Fruit fly (Drosophila melanogaster) whole organism, embryonic: ENCODE measurements around the gene CARPB.

Experiments
- B-H2 ChIP-seq: fragments of 200-800 bp; sonication (Bioruptor generic); optimal IDR thresholded peaks from 2 replicates; lab custom pipeline; 2018; ENCODE audit warnings: missing biosample characterization, mild to moderate bottlenecking, missing genetic modification characterization
- BEAF-32 ChIP-seq: fragments of 200-800 bp; sonication (Bioruptor generic); optimal IDR thresholded peaks from 3 replicates; lab custom pipeline; 2017; ENCODE audit warnings: missing biosample characterization, missing genetic modification characterization, mild to moderate bottlenecking, moderate library complexity, missing genetic modification reagents
- BtbVII ChIP-seq: fragments of 200-800 bp; sonication (Bioruptor generic); optimal IDR thresholded peaks from 3 replicates; lab custom pipeline; 2017; ENCODE audit warnings: missing biosample characterization, mild to moderate bottlenecking, missing genetic modification characterization
- CG1024 ChIP-seq: fragments of 200-800 bp; sonication (Bioruptor generic); IDR thresholded peaks from 2 replicates; pipeline ENCODE4 v1.3.6; 2022; ENCODE audit warnings: missing biosample characterization, missing genetic modification characterization
- CG10274 ChIP-seq: fragments of 200-800 bp; sonication (Bioruptor generic); optimal IDR thresholded peaks from 3 replicates; lab custom pipeline; 2017; ENCODE audit warnings: missing biosample characterization, mild to moderate bottlenecking, missing genetic modification characterization
- CG10321 ChIP-seq: fragments of 200-800 bp; sonication (Bioruptor generic); IDR thresholded peaks from 2 replicates; pipeline ENCODE4 v1.3.6; 2022; ENCODE audit warnings: missing biosample characterization, missing genetic modification characterization
- CG12659 ChIP-seq: fragments of 200-800 bp; sonication (Bioruptor generic); optimal IDR thresholded peaks from 3 replicates; lab custom pipeline; 2017; ENCODE audit warnings: mild to moderate bottlenecking, missing biosample characterization, missing genetic modification reagents, missing genetic modification characterization
- CG13894 ChIP-seq: fragments of 200-800 bp; sonication (Bioruptor generic); optimal IDR thresholded peaks from 3 replicates; lab custom pipeline; 2018; ENCODE audit warnings: missing biosample characterization, mild to moderate bottlenecking, missing genetic modification characterization, moderate library complexity
- CG14860 ChIP-seq: fragments of 200-800 bp; sonication (Bioruptor generic); IDR thresholded peaks from 3 replicates; pipeline ENCODE4 v1.3.6; 2022; ENCODE audit warnings: missing biosample characterization, missing genetic modification characterization; ENCODE audit not compliant: partially characterized antibody
- CG15011 ChIP-seq: fragments of 200-800 bp; sonication (Bioruptor generic); optimal IDR thresholded peaks from 3 replicates; lab custom pipeline; 2018; ENCODE audit warnings: missing biosample characterization, mild to moderate bottlenecking, missing genetic modification characterization
- CG15601 ChIP-seq: fragments of 200-800 bp; sonication (Bioruptor generic); optimal IDR thresholded peaks from 3 replicates; lab custom pipeline; 2019; ENCODE audit warnings: missing biosample characterization, mild to moderate bottlenecking, missing genetic modification characterization, moderate library complexity
- CG17385 ChIP-seq: fragments of 200-800 bp; sonication (Bioruptor generic); optimal IDR thresholded peaks from 3 replicates; lab custom pipeline; 2018; ENCODE audit warnings: missing biosample characterization, mild to moderate bottlenecking, missing genetic modification characterization
- CG17802 ChIP-seq: fragments of 200-800 bp; sonication (Bioruptor generic); optimal IDR thresholded peaks from 2 replicates; lab custom pipeline; 2018; ENCODE audit warnings: missing biosample characterization, mild to moderate bottlenecking, missing genetic modification characterization, moderate library complexity
- CG18011 ChIP-seq: fragments of 200-800 bp; sonication (Bioruptor generic); optimal IDR thresholded peaks from 2 replicates; lab custom pipeline; 2017; ENCODE audit warnings: missing biosample characterization, missing genetic modification characterization, mild to moderate bottlenecking, moderate library complexity, missing genotype
- CG1832 ChIP-seq: fragments of 200-800 bp; sonication (Bioruptor generic); optimal IDR thresholded peaks from 2 replicates; lab custom pipeline; 2017; ENCODE audit warnings: missing biosample characterization, mild to moderate bottlenecking, missing genetic modification characterization, inconsistent platforms
- CG2202 ChIP-seq: fragments of 200-800 bp; sonication (Bioruptor generic); optimal IDR thresholded peaks from 2 replicates; lab custom pipeline; 2018; ENCODE audit warnings: missing biosample characterization, mild to moderate bottlenecking, missing genetic modification characterization
- CG2875 ChIP-seq: fragments of 200-800 bp; sonication (Bioruptor generic); optimal IDR thresholded peaks from 2 replicates; lab custom pipeline; 2017; ENCODE audit warnings: missing biosample characterization, mild to moderate bottlenecking, missing genetic modification characterization, missing genetic modification reagents
- CG31441 ChIP-seq: fragments of 200-800 bp; sonication (Bioruptor generic); IDR thresholded peaks from 2 replicates; pipeline ENCODE4 v1.3.6; 2022; ENCODE audit warnings: missing biosample characterization, missing genetic modification characterization
- CG4328 ChIP-seq: fragments of 200-800 bp; sonication (Bioruptor generic); optimal IDR thresholded peaks from 3 replicates; lab custom pipeline; 2017; ENCODE audit warnings: missing biosample characterization, missing genetic modification reagents, missing genetic modification characterization
- CG7786 ChIP-seq: fragments of 200-800 bp; sonication (Bioruptor generic); optimal IDR thresholded peaks from 2 replicates; lab custom pipeline; 2016; ENCODE audit warnings: missing biosample characterization, missing genetic modification characterization
- CG8944 ChIP-seq: fragments of 200-800 bp; sonication (Bioruptor generic); optimal IDR thresholded peaks from 3 replicates; lab custom pipeline; 2016; ENCODE audit warnings: missing biosample characterization, missing genetic modification characterization
- CG9876 ChIP-seq: fragments of 200-800 bp; sonication (Bioruptor generic); optimal IDR thresholded peaks from 2 replicates; lab custom pipeline; 2016; ENCODE audit warnings: missing biosample characterization, missing genetic modification characterization
- Fer2 ChIP-seq: fragments of 200-800 bp; sonication (Bioruptor generic); optimal IDR thresholded peaks from 2 replicates; lab custom pipeline; 2018; ENCODE audit warnings: missing biosample characterization, mild to moderate bottlenecking, missing genetic modification characterization, moderate library complexity
- Kr ChIP-seq: fragments of 200-800 bp; sonication (Bioruptor generic); optimal IDR thresholded peaks from 2 replicates; lab custom pipeline; 2017; ENCODE audit warnings: missing biosample characterization, mild to moderate bottlenecking, missing genetic modification characterization
- Scr ChIP-seq: fragments of 200-800 bp; sonication (Bioruptor generic); IDR thresholded peaks from 2 replicates; pipeline ENCODE4 v1.3.6; 2022; ENCODE audit warnings: missing biosample characterization, missing genetic modification characterization; ENCODE audit not compliant: partially characterized antibody
- TFAM ChIP-seq: fragments of 200-800 bp; sonication (Bioruptor generic); optimal IDR thresholded peaks from 2 replicates; lab custom pipeline; 2017; ENCODE audit warnings: missing biosample characterization, missing genetic modification characterization, inconsistent platforms
- Tbp ChIP-seq: fragments of >200 bp; optimal IDR thresholded peaks from 2 replicates; lab custom pipeline; 2018; ENCODE audit warnings: missing biosample characterization, missing genetic modification characterization
- amos ChIP-seq: fragments of 200-800 bp; sonication (Bioruptor generic); IDR thresholded peaks from 2 replicates; pipeline ENCODE4 v1.3.6; 2022; ENCODE audit warnings: missing biosample characterization, missing genetic modification characterization; ENCODE audit not compliant: partially characterized antibody
- bbx ChIP-seq: fragments of 200-800 bp; sonication (Bioruptor generic); IDR thresholded peaks from 2 replicates; pipeline ENCODE4 v1.3.6; 2022; ENCODE audit warnings: missing biosample characterization, missing genetic modification characterization; ENCODE audit not compliant: partially characterized antibody
- bsh ChIP-seq, 2 experiments: fragments of 200-800 bp; sonication (Bioruptor generic); optimal IDR thresholded peaks; 2 replicates each; lab custom pipeline; 2017 to 2018; ENCODE audit warnings: mild to moderate bottlenecking in 2 of 2, missing biosample characterization in 2 of 2, missing genetic modification characterization in 2 of 2, moderate library complexity in 1 of 2
- caup ChIP-seq: fragments of 200-800 bp; sonication (Bioruptor generic); optimal IDR thresholded peaks from 3 replicates; lab custom pipeline; 2017; ENCODE audit warnings: missing biosample characterization, mild to moderate bottlenecking, missing genetic modification characterization, moderate library complexity; ENCODE audit not compliant: severe bottlenecking
- ci ChIP-seq: fragments of 200-800 bp; sonication (Bioruptor generic); IDR thresholded peaks from 3 replicates; pipeline ENCODE4 v1.3.6; 2022; ENCODE audit warnings: missing biosample characterization, missing genetic modification characterization
- danr ChIP-seq: fragments of 200-800 bp; sonication (Bioruptor generic); IDR thresholded peaks from 2 replicates; pipeline ENCODE4 v1.3.6; 2022; ENCODE audit warnings: missing biosample characterization, missing genetic modification characterization
- fd102C ChIP-seq: fragments of 200-800 bp; sonication (Bioruptor generic); optimal IDR thresholded peaks from 2 replicates; lab custom pipeline; 2018; ENCODE audit warnings: missing biosample characterization, mild to moderate bottlenecking, missing genetic modification characterization, moderate library complexity
- fu2 ChIP-seq: fragments of 200-800 bp; sonication (Bioruptor generic); optimal IDR thresholded peaks from 2 replicates; lab custom pipeline; 2016; ENCODE audit warnings: missing biosample characterization, missing genetic modification characterization
- grn ChIP-seq: fragments of 200-800 bp; sonication (Bioruptor generic); optimal IDR thresholded peaks from 3 replicates; lab custom pipeline; 2017; ENCODE audit warnings: missing biosample characterization, missing genetic modification characterization
- gsb-n ChIP-seq: fragments of 200-800 bp; sonication (Bioruptor generic); optimal IDR thresholded peaks from 3 replicates; lab custom pipeline; 2018; ENCODE audit warnings: missing biosample characterization, mild to moderate bottlenecking, missing genetic modification characterization
- hb ChIP-seq: fragments of 200-800 bp; sonication (Bioruptor generic); IDR thresholded peaks from 3 replicates; pipeline ENCODE4 v1.3.6; 2022; ENCODE audit warnings: missing biosample characterization, missing genetic modification characterization; ENCODE audit not compliant: partially characterized antibody
- hth ChIP-seq: fragments of >200 bp; optimal IDR thresholded peaks from 2 replicates; lab custom pipeline; 2017; ENCODE audit warnings: inconsistent platforms
- ken ChIP-seq: fragments of 200-800 bp; sonication (Bioruptor generic); IDR thresholded peaks from 3 replicates; pipeline ENCODE4 v1.3.6; 2022; ENCODE audit warnings: missing biosample characterization, missing genetic modification characterization
- nerfin-1 ChIP-seq: fragments of 200-800 bp; sonication (Bioruptor generic); optimal IDR thresholded peaks from 3 replicates; lab custom pipeline; 2019; ENCODE audit warnings: missing biosample characterization, mild to moderate bottlenecking, missing genetic modification characterization, moderate library complexity
- nmo ChIP-seq: fragments of 200-800 bp; sonication (Bioruptor generic); optimal IDR thresholded peaks from 2 replicates; lab custom pipeline; 2018; ENCODE audit warnings: missing biosample characterization, mild to moderate bottlenecking, missing genetic modification characterization, moderate library complexity
- oc ChIP-seq: fragments of 200-800 bp; sonication (Bioruptor generic); optimal IDR thresholded peaks from 2 replicates; lab custom pipeline; 2018; ENCODE audit warnings: missing biosample characterization, mild to moderate bottlenecking, missing genetic modification characterization, moderate library complexity
- p53 ChIP-seq: fragments of 200-800 bp; sonication (Bioruptor generic); optimal IDR thresholded peaks from 2 replicates; lab custom pipeline; 2016; ENCODE audit warnings: missing biosample characterization, missing genetic modification characterization
- pb ChIP-seq: fragments of 200-800 bp; sonication (Bioruptor generic); optimal IDR thresholded peaks from 3 replicates; lab custom pipeline; 2016; ENCODE audit warnings: missing biosample characterization, missing genetic modification characterization
- sob ChIP-seq: fragments of 200-800 bp; sonication (Bioruptor generic); IDR thresholded peaks from 2 replicates; pipeline ENCODE4 v1.3.6; 2022; ENCODE audit warnings: missing biosample characterization, missing genetic modification characterization
- tgo ChIP-seq: fragments of 200-800 bp; sonication (Bioruptor generic); IDR thresholded peaks from 3 replicates; pipeline ENCODE4 v1.3.6; 2022; ENCODE audit warnings: missing biosample characterization, missing genetic modification characterization
- tna ChIP-seq: fragments of 200-800 bp; sonication (Bioruptor generic); IDR thresholded peaks from 2 replicates; pipeline ENCODE4 v1.3.6; 2022; ENCODE audit warnings: missing biosample characterization, missing genetic modification characterization; ENCODE audit not compliant: partially characterized antibody
- tup ChIP-seq: fragments of 200-800 bp; sonication (Bioruptor generic); optimal IDR thresholded peaks from 2 replicates; lab custom pipeline; 2016; ENCODE audit warnings: missing biosample characterization, mild to moderate bottlenecking, missing genetic modification characterization, moderate library complexity
- z ChIP-seq: fragments of 200-800 bp; sonication (Bioruptor generic); IDR thresholded peaks from 3 replicates; pipeline ENCODE4 v1.3.6; 2022; ENCODE audit warnings: missing biosample characterization, missing genetic modification characterization

CARPB gene

DNA sequence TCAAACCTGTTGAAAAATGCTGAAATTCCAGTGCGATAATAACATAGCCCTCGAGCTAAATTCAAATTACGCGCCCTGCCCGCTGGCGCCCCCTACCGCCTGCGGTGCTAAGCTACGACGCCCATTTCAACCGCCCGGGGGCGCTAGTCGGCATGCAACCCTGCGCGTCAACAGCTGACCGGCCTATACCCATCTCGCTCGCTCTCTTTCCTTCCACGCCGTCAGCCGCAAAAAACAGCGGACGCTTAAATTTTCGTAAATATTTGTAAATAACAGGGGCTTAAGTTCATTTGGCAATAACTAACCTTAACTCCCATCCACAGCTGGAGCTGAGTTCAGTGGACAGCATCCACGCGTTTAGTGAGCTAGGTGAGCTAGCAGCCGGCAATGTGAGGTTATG, 4.5 kb upstream of the CARPB start, which contains the start of gene CG1354 (continued):
- peak; percentile 68 for TF ChIP-seq CG2875 (GFP tag; lab: Kevin White, UChicago)
- TF ChIP-seq ci (GFP tag; lab: Robert Waterston, UW) = peak; percentile 91
- TF ChIP-seq CG15011 (GFP tag; lab: Kevin White, UChicago) = no peak
- TF ChIP-seq ken (GFP tag; lab: Robert Waterston, UW) = peak; percentile 85; the same call in 2 of the 3 replicates
- peak; percentile 77 for TF ChIP-seq CG9876 (GFP tag; lab: Kevin White, UChicago)
- peak; percentile 45; the same call in 1 of the 2 replicates for TF ChIP-seq CG31441 (GFP tag; lab: Robert Waterston, UW)
- TF ChIP-seq BEAF-32 (GFP tag; lab: Kevin White, UChicago) = peak; percentile 42
- TF ChIP-seq bbx (GFP tag; lab: Robert Waterston, UW) = peak; percentile 62; the same call in 1 of the 2 replicates
- TF ChIP-seq CG12659 (GFP tag; lab: Kevin White, UChicago) = peak; percentile 73
- no peak for TF ChIP-seq CG14860
- no peak for TF ChIP-seq CG2202 (tag; lab: Kevin White, UChicago)
- no peak for TF ChIP-seq CG18011 (GFP tag; lab: Kevin White, UChicago)
- peak; percentile 87 for TF ChIP-seq CG1832 (GFP tag; lab: Kevin White, UChicago)
- TF ChIP-seq hb (GFP tag; lab: Robert Waterston, UW) = no peak
- peak; percentile 49 for TF ChIP-seq fu2 (GFP tag; lab: Kevin White, UChicago)
- TF ChIP-seq Fer2 (tag; lab: Kevin White, UChicago) = no peak
- TF ChIP-seq CG8944 (GFP tag; lab: Kevin White, UChicago) = peak; percentile 77
- TF ChIP-seq BtbVII (GFP tag; lab: Kevin White, UChicago) = no peak
- TF ChIP-seq oc = no peak
- TF ChIP-seq CG7786 (GFP tag; lab: Kevin White, UChicago) = peak; percentile 54
- TF ChIP-seq fd102C (GFP tag; lab: Kevin White, UChicago) = peak; percentile 60
- TF ChIP-seq tgo (GFP tag; lab: Robert Waterston, UW) = peak; percentile 59
- TF ChIP-seq danr (GFP tag; lab: Robert Waterston, UW) = no peak
- TF ChIP-seq nmo (GFP tag; lab: Kevin White, UChicago) = peak; percentile 59
- peak; percentile 75 for TF ChIP-seq sob (GFP tag; lab: Robert Waterston, UW)
- no peak for TF ChIP-seq CG10274 (GFP tag; lab: Kevin White, UChicago)
- TF ChIP-seq p53 = peak; percentile 61
- TF ChIP-seq CG17385 (GFP tag; lab: Kevin White, UChicago) = peak; percentile 6
- no peak for TF ChIP-seq gsb-n (tag; lab: Kevin White, UChicago)
- TF ChIP-seq tna (GFP tag; lab: Robert Waterston, UW) = no peak
- peak; percentile 50 for TF ChIP-seq CG13894 (tag; lab: Kevin White, UChicago)
- peak; percentile 63 for TF ChIP-seq pb (GFP tag; lab: Kevin White, UChicago)
- peak; percentile 18 for TF ChIP-seq CG4328 (GFP tag; lab: Kevin White, UChicago)
- TF ChIP-seq CG10321 (GFP tag; lab: Robert Waterston, UW) = peak; percentile 77
- peak in 1 of 2 experiments; percentile 48 for TF ChIP-seq bsh (GFP tag; optimal IDR thresholded peaks at IDR 0.05; lab: Kevin White, UChicago)
- peak; percentile 71 for TF ChIP-seq CG1024 (GFP tag; lab: Robert Waterston, UW)
- no peak for TF ChIP-seq z (GFP tag; lab: Robert Waterston, UW)
- peak; percentile 28 for TF ChIP-seq nerfin-1
- TF ChIP-seq Scr (GFP tag; lab: Robert Waterston, UW) = no peak
- TF ChIP-seq B-H2 = peak; percentile 49
- no peak for TF ChIP-seq Kr (GFP tag; lab: Kevin White, UChicago)
- TF ChIP-seq caup (GFP tag; lab: Kevin White, UChicago) = peak; percentile 74
- no peak for TF ChIP-seq Tbp
- no peak for TF ChIP-seq grn (GFP tag; lab: Kevin White, UChicago)
- no peak for TF ChIP-seq TFAM (GFP tag; lab: Kevin White, UChicago)
- peak; percentile 51; the same call in 1 of the 2 replicates for TF ChIP-seq amos (GFP tag; lab: Robert Waterston, UW)
- peak; percentile 41 for TF ChIP-seq CG15601
- no peak for TF ChIP-seq hth (lab: Kevin White, UChicago)
- TF ChIP-seq tup (GFP tag; lab: Kevin White, UChicago) = peak; percentile 5
- TF ChIP-seq CG17802 (tag; lab: Kevin White, UChicago) = peak; percentile 44
